Comparison of ENCODE assay signal across 2 fruit fly cellular contexts in genomic region chr2L:16727578-16728023, dm6.
A peak's percentile ranks its signal among the peaks of the same experiment; 100 is the strongest.
TF ChIP-seq lines count a peak whose summit lies in the region.

Gene VhaSFD, minus strand, starts transcription at chr2L:16727826.

TF ChIP-seq in whole organism, embryonic, 481 proteins besides CTCF, POLR2A, EP300 and RAD21 (continued from another document and continues in another):
- TF ChIP-seq Sry-δ (GFP tag; optimal IDR thresholded peaks at IDR 0.05; lab: Kevin White, UChicago) (peak; percentile 23), bab2 (GFP tag; optimal IDR thresholded peaks at IDR 0.05; lab: Kevin White, UChicago) (no peak), CG15696 (tag; optimal IDR thresholded peaks at IDR 0.05; lab: Kevin White, UChicago) (peak; percentile 28), CG10979 (tag; optimal IDR thresholded peaks at IDR 0.05; lab: Kevin White, UChicago) (peak; percentile 27), CG30403 (GFP tag; optimal IDR thresholded peaks at IDR 0.05; lab: Kevin White, UChicago) (peak; percentile 39), CG10267 (tag; optimal IDR thresholded peaks at IDR 0.05; lab: Kevin White, UChicago) (peak; percentile 61), fd3F (GFP tag; optimal IDR thresholded peaks at IDR 0.05; lab: Kevin White, UChicago) (peak; percentile 16), CG14860 (GFP tag; IDR thresholded peaks at IDR 0.05; lab: Robert Waterston, UW; ENCODE audit: partially characterized antibody) (peak; percentile 47; the same call in 2 of the 3 replicates), CG18599 (GFP tag; optimal IDR thresholded peaks at IDR 0.05; lab: Kevin White, UChicago) (no peak), Xbp1 (GFP tag; optimal IDR thresholded peaks at IDR 0.05; lab: Kevin White, UChicago) (peak; percentile 30), D19A (tag; optimal IDR thresholded peaks at IDR 0.05; lab: Kevin White, UChicago) (peak; percentile 65), Doc3 (GFP tag; IDR thresholded peaks at IDR 0.05; lab: Robert Waterston, UW; ENCODE audit: partially characterized antibody) (peak; percentile 67), CG3407 (GFP tag; optimal IDR thresholded peaks at IDR 0.05; lab: Kevin White, UChicago) (no peak), MBD-R2 (GFP tag; IDR thresholded peaks at IDR 0.05; lab: Robert Waterston, UW) (peak; percentile 62), CG11560 (tag; IDR thresholded peaks at IDR 0.05; lab: Robert Waterston, UW) (peak; percentile 99), CG1233 (GFP tag; optimal IDR thresholded peaks at IDR 0.05; lab: Kevin White, UChicago) (peak; percentile 5), H2.0 (GFP tag; IDR thresholded peaks at IDR 0.05; lab: Robert Waterston, UW) (no peak), grau (tag; optimal IDR thresholded peaks at IDR 0.05; lab: Kevin White, UChicago) (peak; percentile 42), CG15514 (GFP tag; optimal IDR thresholded peaks at IDR 0.05; lab: Kevin White, UChicago) (peak; percentile 68), Hr51 (GFP tag; optimal IDR thresholded peaks at IDR 0.05; lab: Kevin White, UChicago) (no peak), CG8290 (GFP tag; optimal IDR thresholded peaks at IDR 0.05; lab: Kevin White, UChicago) (no peak), CG8290 (tag; optimal IDR thresholded peaks at IDR 0.05; lab: Kevin White, UChicago) (peak in 1 of 2 experiments; percentile 71), prd (optimal IDR thresholded peaks at IDR 0.05; lab: Kevin White, UChicago) (no peak), prd (GFP tag; IDR thresholded peaks at IDR 0.05; lab: Robert Waterston, UW) (0 out of 3 replicates have a peak, but pooled peaks have one; percentile 5), Nf-YC (tag; optimal IDR thresholded peaks at IDR 0.05; lab: Kevin White, UChicago) (peak; percentile 36), CG2712 (tag; optimal IDR thresholded peaks at IDR 0.05; lab: Kevin White, UChicago) (peak; percentile 62), knrl (GFP tag; IDR thresholded peaks at IDR 0.05; lab: Robert Waterston, UW; ENCODE audit: partially characterized antibody) (peak; percentile 68), CG8089 (GFP tag; optimal IDR thresholded peaks at IDR 0.05; lab: Kevin White, UChicago) (no peak), fd64A (GFP tag; optimal IDR thresholded peaks at IDR 0.05; lab: Kevin White, UChicago) (no peak), CG10274 (GFP tag; optimal IDR thresholded peaks at IDR 0.05; lab: Kevin White, UChicago) (no peak), Rfx (GFP tag; IDR thresholded peaks at IDR 0.05; lab: Robert Waterston, UW) (peak; percentile 59; the same call in 1 of the 2 replicates), unpg (GFP tag; optimal IDR thresholded peaks at IDR 0.05; lab: Kevin White, UChicago) (peak; percentile 5), phol (tag; optimal IDR thresholded peaks at IDR 0.05; lab: Kevin White, UChicago) (peak; percentile 35), Drgx (GFP tag; IDR thresholded peaks at IDR 0.05; lab: Robert Waterston, UW) (peak; percentile 38; the same call in 1 of the 2 replicates), her (GFP tag; optimal IDR thresholded peaks at IDR 0.05; lab: Kevin White, UChicago) (peak; percentile 6), lov (optimal IDR thresholded peaks at IDR 0.05; lab: Kevin White, UChicago) (no peak), lov (GFP tag; IDR thresholded peaks at IDR 0.05; lab: Robert Waterston, UW) (no peak), sna (GFP tag; IDR thresholded peaks at IDR 0.05; lab: Robert Waterston, UW; ENCODE audit: partially characterized antibody) (peak; percentile 71), Gsc (GFP tag; IDR thresholded peaks at IDR 0.05; lab: Robert Waterston, UW) (no peak), trem (tag; optimal IDR thresholded peaks at IDR 0.05; lab: Kevin White, UChicago) (peak; percentile 99), sc (optimal IDR thresholded peaks at IDR 0.05; lab: Kevin White, UChicago) (no peak), sc (GFP tag; optimal IDR thresholded peaks at IDR 0.05; lab: Kevin White, UChicago) (no peak), lbe (GFP tag; optimal IDR thresholded peaks at IDR 0.05; lab: Kevin White, UChicago) (peak; percentile 61), CG12104 (GFP tag; optimal IDR thresholded peaks at IDR 0.05; lab: Kevin White, UChicago) (no peak), bcd (GFP tag; optimal IDR thresholded peaks at IDR 0.05; lab: Kevin White, UChicago) (no peak), slbo (GFP tag; IDR thresholded peaks at IDR 0.05; lab: Robert Waterston, UW) (peak; percentile 35; the same call in 1 of the 2 replicates), Camta (GFP tag; optimal IDR thresholded peaks at IDR 0.05; lab: Kevin White, UChicago) (no peak), CG13287 (GFP tag; IDR thresholded peaks at IDR 0.05; lab: Robert Waterston, UW; ENCODE audit: partially characterized antibody) (peak; percentile 83), CG16779 (GFP tag; IDR thresholded peaks at IDR 0.05; lab: Robert Waterston, UW) (no peak), CG11456 (GFP tag; IDR thresholded peaks at IDR 0.05; lab: Robert Waterston, UW) (peak; percentile 57; the same call in 1 of the 3 replicates), Bgb (GFP tag; IDR thresholded peaks at IDR 0.05; lab: Robert Waterston, UW; ENCODE audit: partially characterized antibody) (peak; percentile 83), CG17829 (tag; optimal IDR thresholded peaks at IDR 0.05; lab: Kevin White, UChicago) (peak; percentile 56), CG4328 (GFP tag; optimal IDR thresholded peaks at IDR 0.05; lab: Kevin White, UChicago) (peak; percentile 7), CG17361 (GFP tag; IDR thresholded peaks at IDR 0.05; lab: Robert Waterston, UW) (0 out of 3 replicates have a peak, but pooled peaks have one; percentile 25), CG16813 (GFP tag; IDR thresholded peaks at IDR 0.05; lab: Robert Waterston, UW; ENCODE audit: partially characterized antibody) (peak; percentile 66), chif (GFP tag; optimal IDR thresholded peaks at IDR 0.05; lab: Kevin White, UChicago) (no peak), bbx (GFP tag; IDR thresholded peaks at IDR 0.05; lab: Robert Waterston, UW; ENCODE audit: partially characterized antibody) (peak; percentile 73), Fer1 (GFP tag; optimal IDR thresholded peaks at IDR 0.05; lab: Kevin White, UChicago) (peak; percentile 65), CG13775 (GFP tag; optimal IDR thresholded peaks at IDR 0.05; lab: Kevin White, UChicago) (no peak), zfh1 (GFP tag; IDR thresholded peaks at IDR 0.05; lab: Robert Waterston, UW) (peak; percentile 50; the same call in 2 of the 3 replicates), CG3847 (GFP tag; IDR thresholded peaks at IDR 0.05; lab: Robert Waterston, UW) (peak; percentile 40; the same call in 1 of the 2 replicates), CG10321 (GFP tag; IDR thresholded peaks at IDR 0.05; lab: Robert Waterston, UW) (no peak), CG9797 (GFP tag; optimal IDR thresholded peaks at IDR 0.05; lab: Kevin White, UChicago) (peak; percentile 56)

TF ChIP-seq in whole organism, prepupa, 60 proteins besides CTCF, POLR2A, EP300 and RAD21 (continued from another document):
- TF ChIP-seq fd59A (GFP tag; optimal IDR thresholded peaks at IDR 0.05; lab: Kevin White, UChicago) (no peak), acj6 (GFP tag; optimal IDR thresholded peaks at IDR 0.05; lab: Kevin White, UChicago) (no peak), CG8632 (GFP tag; optimal IDR thresholded peaks at IDR 0.05; lab: Kevin White, UChicago) (no peak), Sox15 (GFP tag; optimal IDR thresholded peaks at IDR 0.05; lab: Kevin White, UChicago) (no peak), CG7368 (GFP tag; optimal IDR thresholded peaks at IDR 0.05; lab: Kevin White, UChicago) (no peak), esn (GFP tag; optimal IDR thresholded peaks at IDR 0.05; lab: Kevin White, UChicago) (peak; percentile 32), achi (GFP tag; optimal IDR thresholded peaks at IDR 0.05; lab: Kevin White, UChicago) (peak; percentile 33), CG10669 (GFP tag; optimal IDR thresholded peaks at IDR 0.05; lab: Kevin White, UChicago) (no peak), Ets96B (tag; optimal IDR thresholded peaks at IDR 0.05; lab: Kevin White, UChicago) (no peak), dac (GFP tag; optimal IDR thresholded peaks at IDR 0.05; lab: Kevin White, UChicago) (no peak), Sox102F (GFP tag; optimal IDR thresholded peaks at IDR 0.05; lab: Kevin White, UChicago) (no peak), CG4318 (GFP tag; optimal IDR thresholded peaks at IDR 0.05; lab: Kevin White, UChicago) (no peak), cyc (GFP tag; optimal IDR thresholded peaks at IDR 0.05; lab: Kevin White, UChicago) (no peak), dsx (GFP tag; optimal IDR thresholded peaks at IDR 0.05; lab: Kevin White, UChicago; ENCODE audit: poor library complexity, severe bottlenecking) (no peak), CG6163 (GFP tag; IDR thresholded peaks at IDR 0.05; lab: Robert Waterston, UW) (no peak), CG3032 (tag; optimal IDR thresholded peaks at IDR 0.05; lab: Kevin White, UChicago) (peak; percentile 38)
